Worm (Caenorhabditis elegans) whole organism, early embryonic: ENCODE data around the gene T19D2.13.

Source experiments
- B0310.2 ChIP-seq: sonication (generic microtip); optimal IDR thresholded peaks from 2 replicates; lab custom pipeline; 2016; ENCODE audit warnings: mild to moderate bottlenecking, missing genetic modification characterization, missing compliant biosample characterization
- F13C5.2 ChIP-seq: sonication (generic microtip); optimal IDR thresholded peaks from 2 replicates; lab custom pipeline; 2017; ENCODE audit warnings: mild to moderate bottlenecking, missing genetic modification characterization, inconsistent platforms, missing compliant biosample characterization
- aly-1 ChIP-seq: sonication (generic microtip); optimal IDR thresholded peaks from 2 replicates; lab custom pipeline; 2016; ENCODE audit warnings: missing genetic modification characterization, missing compliant biosample characterization
- ama-1 ChIP-seq: fragments of 150-350 bp; optimal IDR thresholded peaks from 2 replicates; lab custom pipeline; 2014
- ceh-13 ChIP-seq: fragments of 200-800 bp; sonication (Bioruptor generic); optimal IDR thresholded peaks from 2 replicates; lab custom pipeline; 2018; ENCODE audit warnings: mild to moderate bottlenecking, missing genetic modification characterization, missing compliant biosample characterization
- ceh-36 ChIP-seq: sonication (generic microtip); optimal IDR thresholded peaks from 2 replicates; lab custom pipeline; 2016; ENCODE audit warnings: missing genetic modification characterization, inconsistent platforms, missing compliant biosample characterization
- flt-1 ChIP-seq: fragments of 200-800 bp; sonication (Bioruptor generic); IDR thresholded peaks from 2 replicates; pipeline ENCODE4 v1.3.6; 2022; ENCODE audit warnings: missing genetic modification characterization, missing compliant biosample characterization
- hmbx-1 ChIP-seq: sonication (generic microtip); optimal IDR thresholded peaks from 2 replicates; lab custom pipeline; 2016; ENCODE audit warnings: mild to moderate bottlenecking, missing genetic modification characterization, missing compliant biosample characterization
- hmg-4 ChIP-seq: fragments of 200-800 bp; sonication (Bioruptor generic); optimal IDR thresholded peaks from 2 replicates; lab custom pipeline; 2018; ENCODE audit warnings: mild to moderate bottlenecking, missing genetic modification characterization, missing compliant biosample characterization
- hnd-1 ChIP-seq: sonication (generic microtip); optimal IDR thresholded peaks from 2 replicates; lab custom pipeline; 2016; ENCODE audit warnings: missing genetic modification characterization, missing compliant biosample characterization
- pes-1 ChIP-seq: fragments of 200-800 bp; sonication (Bioruptor generic); IDR thresholded peaks from 2 replicates; pipeline ENCODE4 v1.3.6; 2022; ENCODE audit warnings: missing genetic modification reagents, missing genetic modification characterization, missing compliant biosample characterization
- scrt-1 ChIP-seq: fragments of 200-800 bp; sonication (Bioruptor generic); IDR thresholded peaks from 2 replicates; pipeline ENCODE4 v1.3.6; 2022; ENCODE audit warnings: missing genetic modification characterization, missing compliant biosample characterization
- tbx-11 ChIP-seq: fragments of 200-800 bp; sonication (Bioruptor generic); IDR thresholded peaks from 2 replicates; pipeline ENCODE4 v1.3.6; 2022; ENCODE audit warnings: missing genetic modification characterization, missing compliant biosample characterization
- tra-4 ChIP-seq: sonication (generic microtip); optimal IDR thresholded peaks from 2 replicates; lab custom pipeline; 2017; ENCODE audit warnings: missing genetic modification characterization, missing compliant biosample characterization

- peak; percentile 70 for TF ChIP-seq flt-1 (GFP tag; lab: Robert Waterston, UW)
- TF ChIP-seq pes-1 (GFP tag; lab: Robert Waterston, UW) = peak; percentile 83
- TF ChIP-seq F13C5.2 (tag; lab: Kevin White, UChicago) = peak; percentile 42
- TF ChIP-seq ama-1 (lab: Kevin White, UChicago) = no peak
- TF ChIP-seq ceh-13 (GFP tag; lab: Kevin White, UChicago) = peak; percentile 49
- peak; percentile 75 for TF ChIP-seq B0310.2 (tag; lab: Kevin White, UChicago)
- TF ChIP-seq tra-4 (tag; lab: Kevin White, UChicago) = peak; percentile 49
- peak; percentile 35 for TF ChIP-seq hnd-1 (tag; lab: Kevin White, UChicago)
- peak; percentile 82 for TF ChIP-seq scrt-1 (GFP tag; lab: Robert Waterston, UW)
- peak; percentile 64 for TF ChIP-seq tbx-11 (GFP tag; lab: Robert Waterston, UW)
- peak; percentile 76 for TF ChIP-seq hmg-4
- TF ChIP-seq aly-1 = peak; percentile 55
- TF ChIP-seq ceh-36 (tag; lab: Kevin White, UChicago) = peak; percentile 85
- peak; percentile 33 for TF ChIP-seq hmbx-1 (tag; lab: Kevin White, UChicago)
These were observed 27.9 kb downstream of the T19D2.13 start for ce11 chrX:3914273-3914672.
